Worm (Caenorhabditis elegans) whole organism, young adult: Measurements from ENCODE around the gene fsn-1.

Experiments
- B0035.1 ChIP-seq: sonication (generic microtip); optimal IDR thresholded peaks from 2 replicates; lab custom pipeline; 2016; ENCODE audit warnings: missing genetic modification characterization, mild to moderate bottlenecking, missing compliant biosample characterization, missing genotype, missing genetic modification reagents
- C17E4.6 ChIP-seq: fragments of 200-800 bp; sonication (Bioruptor generic); IDR thresholded peaks from 2 replicates; pipeline ENCODE4 v1.3.6; 2022; ENCODE audit warnings: missing genetic modification reagents, missing genetic modification characterization, missing compliant biosample characterization
- D2030.7 ChIP-seq: fragments of 200-800 bp; sonication (Bioruptor generic); IDR thresholded peaks from 2 replicates; pipeline ENCODE4 v1.3.6; 2022; ENCODE audit warnings: missing genetic modification reagents, missing genetic modification characterization, missing compliant biosample characterization
- F10E7.11 ChIP-seq: sonication (generic microtip); optimal IDR thresholded peaks from 2 replicates; lab custom pipeline; 2017; ENCODE audit warnings: mild to moderate bottlenecking, missing genetic modification characterization, moderate library complexity, missing compliant biosample characterization
- F22D6.2 ChIP-seq: sonication (generic microtip); optimal IDR thresholded peaks from 2 replicates; lab custom pipeline; 2016; ENCODE audit warnings: mild to moderate bottlenecking, missing genetic modification characterization, missing compliant biosample characterization
- F23B12.7 ChIP-seq: sonication (generic microtip); optimal IDR thresholded peaks from 2 replicates; lab custom pipeline; 2017; ENCODE audit warnings: missing genetic modification characterization, mild to moderate bottlenecking, missing compliant biosample characterization, antibody characterized with exemption, moderate library complexity; ENCODE audit not compliant: insufficient read depth
- F33H1.4 ChIP-seq: fragments of 200-800 bp; sonication (Bioruptor generic); IDR thresholded peaks from 2 replicates; pipeline ENCODE4 v1.3.6; 2022; ENCODE audit warnings: missing genetic modification reagents, missing genetic modification characterization, missing compliant biosample characterization
- F37B4.10 ChIP-seq: fragments of 200-800 bp; sonication (Bioruptor generic); IDR thresholded peaks from 2 replicates; pipeline ENCODE4 v1.3.6; 2022; ENCODE audit warnings: missing genetic modification characterization, missing compliant biosample characterization
- F52B5.7 ChIP-seq: sonication (generic microtip); optimal IDR thresholded peaks from 2 replicates; lab custom pipeline; 2016; ENCODE audit warnings: mild to moderate bottlenecking, missing genetic modification characterization, missing compliant biosample characterization
- F57C9.4 ChIP-seq: sonication (generic microtip); optimal IDR thresholded peaks from 2 replicates; lab custom pipeline; 2017; ENCODE audit warnings: mild to moderate bottlenecking, missing genetic modification characterization, missing compliant biosample characterization
- K11D2.4 ChIP-seq: fragments of 200-800 bp; sonication (Bioruptor generic); IDR thresholded peaks from 2 replicates; pipeline ENCODE4 v1.3.6; 2022; ENCODE audit warnings: missing genetic modification reagents, missing genetic modification characterization, missing compliant biosample characterization
- K12H6.12 ChIP-seq: fragments of 200-800 bp; sonication (Bioruptor generic); optimal IDR thresholded peaks from 2 replicates; lab custom pipeline; 2018; ENCODE audit warnings: mild to moderate bottlenecking, missing genetic modification characterization, missing compliant biosample characterization
- T26A5.8 ChIP-seq: sonication (generic microtip); optimal IDR thresholded peaks from 2 replicates; lab custom pipeline; 2016; ENCODE audit warnings: missing genetic modification characterization, missing compliant biosample characterization
- Y53G8AR.9 ChIP-seq: fragments of 200-800 bp; sonication (Bioruptor generic); conservative IDR thresholded peaks from 2 replicates; pipeline ENCODE4 v1.3.6; 2022; ENCODE audit warnings: missing genetic modification reagents, missing genetic modification characterization, missing compliant biosample characterization
- athp-1 ChIP-seq: sonication (generic microtip); optimal IDR thresholded peaks from 2 replicates; lab custom pipeline; 2017; ENCODE audit warnings: mild to moderate bottlenecking, missing genetic modification characterization, missing compliant biosample characterization
- ceh-27 ChIP-seq: fragments of 200-800 bp; sonication (Bioruptor generic); optimal IDR thresholded peaks from 2 replicates; lab custom pipeline; 2018; ENCODE audit warnings: mild to moderate bottlenecking, missing genetic modification characterization, moderate library complexity, missing compliant biosample characterization
- dox-1 ChIP-seq: fragments of 200-800 bp; sonication (Bioruptor generic); IDR thresholded peaks from 2 replicates; pipeline ENCODE4 v1.3.6; 2022; ENCODE audit warnings: missing genetic modification reagents, missing genetic modification characterization, missing compliant biosample characterization
- efl-1 ChIP-seq: fragments of 150-350 bp; optimal IDR thresholded peaks from 2 replicates; lab custom pipeline; 2014; ENCODE audit warnings: missing biosample characterization, missing genetic modification reagents, missing genetic modification characterization
- lag-1 ChIP-seq: fragments of 200-800 bp; sonication (Bioruptor generic); IDR thresholded peaks from 2 replicates; pipeline ENCODE4 v1.3.6; 2022; ENCODE audit warnings: missing genetic modification reagents, missing genetic modification characterization, missing compliant biosample characterization
- lin-35 ChIP-seq, 3 experiments: fragments of 150-350 bp in 2 of 3; sonication (generic microtip) in 1 of 3; optimal IDR thresholded peaks; 2 replicates each; lab custom pipeline; 2014 to 2018; ENCODE audit warnings: missing biosample characterization in 3 of 3, missing genetic modification characterization in 3 of 3, missing genetic modification reagents in 3 of 3
- lin-54 ChIP-seq: fragments of 200-800 bp; sonication (Bioruptor generic); optimal IDR thresholded peaks from 2 replicates; lab custom pipeline; 2018; ENCODE audit warnings: mild to moderate bottlenecking, missing genetic modification characterization, missing compliant biosample characterization
- lsl-1 ChIP-seq: fragments of 200-800 bp; sonication (Bioruptor generic); optimal IDR thresholded peaks from 2 replicates; lab custom pipeline; 2018; ENCODE audit warnings: mild to moderate bottlenecking, missing genetic modification characterization, moderate library complexity, missing compliant biosample characterization
- madf-3 ChIP-seq: fragments of 200-800 bp; sonication (Bioruptor generic); IDR thresholded peaks from 2 replicates; pipeline ENCODE4 v1.3.6; 2022; ENCODE audit warnings: missing genetic modification reagents, missing genetic modification characterization, missing compliant biosample characterization
- madf-6 ChIP-seq: fragments of 200-800 bp; sonication (Bioruptor generic); IDR thresholded peaks from 2 replicates; pipeline ENCODE4 v1.3.6; 2022; ENCODE audit warnings: missing genetic modification reagents, missing genetic modification characterization, missing compliant biosample characterization
- madf-8 ChIP-seq: fragments of 200-800 bp; sonication (Bioruptor generic); conservative IDR thresholded peaks from 2 replicates; pipeline ENCODE4 v1.3.6; 2022; ENCODE audit warnings: missing genetic modification reagents, missing genetic modification characterization, missing compliant biosample characterization
- mes-4 ChIP-seq: sonication (generic microtip); optimal IDR thresholded peaks from 2 replicates; lab custom pipeline; 2016; ENCODE audit warnings: missing genotype, missing genetic modification characterization, missing compliant biosample characterization
- nfya-1 ChIP-seq: sonication (generic microtip); optimal IDR thresholded peaks from 2 replicates; lab custom pipeline; 2017; ENCODE audit warnings: antibody characterized with exemption, missing compliant biosample characterization, missing genetic modification characterization, borderline replicate concordance; ENCODE audit not compliant: insufficient read depth
- nfya-2 ChIP-seq: fragments of 200-800 bp; sonication (Bioruptor generic); IDR thresholded peaks from 2 replicates; pipeline ENCODE4 v1.3.6; 2022; ENCODE audit warnings: missing genetic modification reagents, missing genetic modification characterization, missing compliant biosample characterization
- nfyb-1 ChIP-seq: fragments of 200-800 bp; sonication (Bioruptor generic); IDR thresholded peaks from 2 replicates; pipeline ENCODE4 v1.3.6; 2022; ENCODE audit warnings: missing genetic modification reagents, missing genetic modification characterization, missing compliant biosample characterization
- nhr-90 ChIP-seq: sonication (generic microtip); optimal IDR thresholded peaks from 2 replicates; lab custom pipeline; 2016; ENCODE audit warnings: missing genotype, mild to moderate bottlenecking, missing genetic modification characterization, missing compliant biosample characterization
- pha-4 ChIP-seq: fragments of 150-350 bp; sonication (generic microtip); optimal IDR thresholded peaks from 2 replicates; lab custom pipeline; 2014; ENCODE audit warnings: missing biosample characterization, missing genetic modification reagents, missing genetic modification characterization
- rcor-1 ChIP-seq: fragments of 200-800 bp; sonication (Bioruptor generic); IDR thresholded peaks from 2 replicates; pipeline ENCODE4 v1.3.6; 2022; ENCODE audit warnings: missing genetic modification reagents, missing genetic modification characterization, missing compliant biosample characterization
- repo-1 ChIP-seq: sonication (generic microtip); optimal IDR thresholded peaks from 2 replicates; lab custom pipeline; 2017; ENCODE audit warnings: mild to moderate bottlenecking, missing genetic modification characterization, missing compliant biosample characterization
- rpc-1 ChIP-seq, 2 experiments: fragments of 150-350 bp in 1 of 2; sonication (generic microtip) in 1 of 2; optimal IDR thresholded peaks; 2 replicates each; lab custom pipeline; 2014 to 2018; ENCODE audit warnings: missing biosample characterization in 1 of 2, missing genetic modification characterization in 1 of 2, missing genetic modification reagents in 1 of 2, missing genotype in 1 of 2
- snpc-1.1 ChIP-seq: sonication (generic microtip); optimal IDR thresholded peaks from 2 replicates; lab custom pipeline; 2017; ENCODE audit warnings: missing genetic modification characterization, mild to moderate bottlenecking, missing compliant biosample characterization, antibody characterized with exemption, moderate library complexity, missing genotype, missing genetic modification reagents; ENCODE audit not compliant: insufficient read depth
- snpc-1.3 ChIP-seq: sonication (generic microtip); optimal IDR thresholded peaks from 2 replicates; lab custom pipeline; 2017; ENCODE audit warnings: missing genetic modification characterization, mild to moderate bottlenecking, missing compliant biosample characterization, antibody characterized with exemption, moderate library complexity, missing genotype, missing genetic modification reagents; ENCODE audit not compliant: insufficient read depth
- snpc-3.4 ChIP-seq: sonication (generic microtip); optimal IDR thresholded peaks from 2 replicates; lab custom pipeline; 2017; ENCODE audit warnings: missing genetic modification characterization, mild to moderate bottlenecking, missing compliant biosample characterization, antibody characterized with exemption, moderate library complexity, missing genotype, missing genetic modification reagents
- somi-1 ChIP-seq: fragments of 200-800 bp; sonication (Bioruptor generic); optimal IDR thresholded peaks from 2 replicates; lab custom pipeline; 2018; ENCODE audit warnings: mild to moderate bottlenecking, missing genetic modification characterization, missing compliant biosample characterization
- sptf-2 ChIP-seq: fragments of 200-800 bp; sonication (Bioruptor generic); optimal IDR thresholded peaks from 2 replicates; lab custom pipeline; 2018; ENCODE audit warnings: mild to moderate bottlenecking, missing genetic modification characterization, missing compliant biosample characterization
- tbx-9 ChIP-seq: sonication (generic microtip); optimal IDR thresholded peaks from 2 replicates; lab custom pipeline; 2016; ENCODE audit warnings: borderline replicate concordance, missing genetic modification characterization, inconsistent platforms, missing compliant biosample characterization
- tlf-1 ChIP-seq: fragments of 200-800 bp; sonication (Bioruptor generic); optimal IDR thresholded peaks from 2 replicates; lab custom pipeline; 2018; ENCODE audit warnings: mild to moderate bottlenecking, missing genetic modification characterization, missing compliant biosample characterization
- xnd-1 ChIP-seq: sonication (generic microtip); optimal IDR thresholded peaks from 2 replicates; lab custom pipeline; 2016; ENCODE audit warnings: missing genotype, missing genetic modification reagents, missing genetic modification characterization, missing compliant biosample characterization
- ztf-6 ChIP-seq: fragments of 200-800 bp; sonication (Bioruptor generic); IDR thresholded peaks from 2 replicates; pipeline ENCODE4 v1.3.6; 2022; ENCODE audit warnings: missing genetic modification reagents, missing genetic modification characterization, missing compliant biosample characterization

Gene fsn-1

DNA sequence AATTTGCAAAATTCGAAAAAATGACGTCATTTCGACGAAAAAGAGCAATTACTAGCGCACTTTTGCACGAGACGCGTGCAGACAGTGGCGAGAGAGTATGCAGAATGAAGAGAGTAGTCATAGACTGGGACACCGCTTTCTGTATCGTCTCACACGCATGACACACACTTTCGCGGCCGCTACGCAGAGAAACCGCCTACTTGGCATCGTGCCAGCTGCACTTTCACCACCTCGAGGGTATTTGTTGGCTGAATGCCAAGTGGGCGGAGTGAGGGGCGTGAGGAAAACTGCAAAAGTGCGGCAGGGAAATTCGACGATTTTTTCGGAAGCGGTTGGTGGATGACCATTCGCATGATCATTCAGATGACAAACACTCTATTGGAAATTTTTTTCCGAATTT, 37.4 kb upstream of the fsn-1 start (continued):
- peak; percentile 99 for TF ChIP-seq nfyb-1 (GFP tag; lab: Robert Waterston, UW)
- TF ChIP-seq F22D6.2, result peak; percentile 93
- TF ChIP-seq F23B12.7 (tag; lab: Kevin White, UChicago), result peak; percentile 41
- TF ChIP-seq efl-1 (GFP tag; lab: Kevin White, UChicago), result peak; percentile 66
- peak; percentile 98 for TF ChIP-seq K11D2.4
- no peak for TF ChIP-seq T26A5.8 (tag; lab: Kevin White, UChicago)
- peak; percentile 100 for TF ChIP-seq K12H6.12 (tag; lab: Kevin White, UChicago)
- TF ChIP-seq D2030.7 (GFP tag; lab: Robert Waterston, UW), result peak; percentile 41
- TF ChIP-seq rpc-1 (optimal IDR thresholded peaks at IDR 0.05; lab: Kevin White, UChicago), result no peak
- no peak for TF ChIP-seq rpc-1 (tag; optimal IDR thresholded peaks at IDR 0.05; lab: Kevin White, UChicago)
- peak; percentile 87 for TF ChIP-seq C17E4.6
- peak; percentile 95 for TF ChIP-seq madf-3
- peak; percentile 98 for TF ChIP-seq tlf-1
- TF ChIP-seq pha-4 (tag; lab: Kevin White, UChicago), result peak; percentile 84
- peak; percentile 58 for TF ChIP-seq sptf-2 (GFP tag; lab: Kevin White, UChicago)
- TF ChIP-seq mes-4 (tag; lab: Kevin White, UChicago), result no peak
- TF ChIP-seq nhr-90 (tag; lab: Kevin White, UChicago), result peak; percentile 97
- TF ChIP-seq repo-1 (tag; lab: Kevin White, UChicago), result peak; percentile 97
- TF ChIP-seq tbx-9 (tag; lab: Kevin White, UChicago), result no peak
- peak; percentile 96 for TF ChIP-seq rcor-1 (GFP tag; lab: Robert Waterston, UW)
- peak; percentile 80 for TF ChIP-seq F10E7.11 (tag; lab: Kevin White, UChicago)
- peak; percentile 94 for TF ChIP-seq F37B4.10
- TF ChIP-seq ztf-6 (GFP tag; lab: Robert Waterston, UW), result peak; percentile 96
- peak; percentile 86; the same call in 1 of the 2 replicates for TF ChIP-seq lag-1 (GFP tag; lab: Robert Waterston, UW)
- peak; percentile 100 for TF ChIP-seq ceh-27
- no peak for TF ChIP-seq xnd-1 (tag; lab: Kevin White, UChicago)
- peak; percentile 93 for TF ChIP-seq B0035.1
- TF ChIP-seq athp-1, result peak; percentile 96
- no peak for TF ChIP-seq nfya-2 (GFP tag; lab: Robert Waterston, UW)

DNA sequence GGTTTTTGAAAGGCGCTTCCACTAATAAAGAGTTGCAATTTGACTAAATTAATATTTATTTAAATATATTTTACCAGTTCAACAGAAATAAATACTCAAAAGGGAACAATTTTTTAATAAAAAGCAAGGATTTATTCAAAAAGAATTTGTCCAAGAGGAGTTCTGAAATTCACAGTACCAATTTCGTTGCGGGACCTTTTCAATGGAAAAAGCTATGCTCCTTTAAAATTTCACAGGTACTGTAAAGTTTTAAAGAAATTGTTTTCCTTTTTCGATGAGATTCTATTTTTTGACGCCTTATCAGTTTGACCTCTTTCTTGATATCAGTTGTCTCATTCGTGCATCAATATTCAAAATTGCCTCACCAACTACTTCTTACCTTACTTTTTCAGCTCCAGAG, 36.9 kb upstream of the fsn-1 start, which contains the start of gene tag-340:
TSS of gene tag-340 (plus strand) at position 249 of the 400 bp plus-strand sequence.
- TF ChIP-seq xnd-1 (tag; lab: Kevin White, UChicago) (peak; percentile 51), F57C9.4 (tag; lab: Kevin White, UChicago) (no peak), efl-1 (GFP tag; lab: Kevin White, UChicago) (peak; percentile 23), F33H1.4 (GFP tag; lab: Robert Waterston, UW) (peak; percentile 90), madf-8 (GFP tag; lab: Robert Waterston, UW) (peak; percentile 47; the same call in 1 of the 2 replicates), lsl-1 (GFP tag; lab: Kevin White, UChicago) (peak; percentile 88), lin-54 (GFP tag; lab: Kevin White, UChicago) (no peak), Y53G8AR.9 (GFP tag; lab: Robert Waterston, UW) (no peak), athp-1 (no peak), snpc-1.1 (tag; lab: Kevin White, UChicago) (no peak), F52B5.7 (tag; lab: Kevin White, UChicago) (no peak), madf-6 (GFP tag; lab: Robert Waterston, UW) (peak; percentile 85), dox-1 (GFP tag; lab: Robert Waterston, UW) (no peak), lin-35 (GFP tag; optimal IDR thresholded peaks at IDR 0.05; lab: Kevin White, UChicago) (no peak), D2030.7 (GFP tag; lab: Robert Waterston, UW) (peak; percentile 63), somi-1 (GFP tag; lab: Kevin White, UChicago) (no peak), nhr-90 (tag; lab: Kevin White, UChicago) (no peak), snpc-1.3 (tag; lab: Kevin White, UChicago) (peak; percentile 58), nfya-1 (tag; lab: Kevin White, UChicago) (no peak), snpc-3.4 (tag; lab: Kevin White, UChicago) (peak; percentile 63)
